Fruit fly (Drosophila melanogaster) whole organism: ENCODE results near the gene Tbc1d15-17.

Experiments
- Dll ChIP-seq: fragments of >200 bp; optimal IDR thresholded peaks from 2 replicates; lab custom pipeline; 2017
- EcR ChIP-seq, 2 experiments: fragments of >200 bp; optimal IDR thresholded peaks; 2 replicates each; lab custom pipeline; 2017; ENCODE audit warnings: missing biosample characterization in 2 of 2, missing genetic modification characterization in 2 of 2, missing genetic modification reagents in 2 of 2
- pan ChIP-seq: fragments of >200 bp; optimal IDR thresholded peaks from 2 replicates; lab custom pipeline; 2017
- psq ChIP-seq: fragments of >200 bp; optimal IDR thresholded peaks from 2 replicates; lab custom pipeline; 2017
- usp ChIP-seq: fragments of >200 bp; optimal IDR thresholded peaks from 2 replicates; lab custom pipeline; 2017; ENCODE audit warnings: missing biosample characterization, missing genetic modification characterization, mixed read lengths

DNA sequence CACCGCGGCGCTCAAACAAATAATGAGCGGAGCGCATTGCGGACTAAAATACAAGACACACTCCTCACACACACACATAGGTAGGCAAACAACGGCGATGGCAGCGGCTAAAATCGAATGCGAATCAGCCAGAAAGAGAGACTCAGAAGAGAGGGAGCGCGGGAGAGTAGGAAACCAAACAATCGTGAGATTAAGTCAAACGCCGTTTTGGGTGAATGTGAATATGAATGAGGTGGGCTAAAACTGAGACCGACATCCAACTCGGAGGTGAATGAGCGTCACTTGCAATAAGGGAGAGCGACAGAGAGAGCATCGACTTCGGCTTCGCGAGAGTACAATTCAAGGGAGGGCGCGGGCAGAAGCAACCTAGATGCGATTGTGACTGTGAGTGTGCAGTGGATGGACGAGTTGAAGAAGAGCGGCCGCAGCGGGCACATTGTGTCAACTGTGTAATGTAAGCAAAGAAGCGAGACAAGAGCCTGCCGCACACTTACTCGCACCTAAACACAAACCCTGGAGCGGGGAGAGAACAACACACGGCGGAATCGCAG, 15.0 kb downstream of the Tbc1d15-17 start:
- TF ChIP-seq psq (no peak), pan (lab: Kevin White, UChicago) (no peak), EcR (GFP tag; optimal IDR thresholded peaks at IDR 0.05; lab: Kevin White, UChicago) (peak in 1 of 2 experiments; percentile 76), usp (GFP tag; lab: Kevin White, UChicago) (no peak), Dll (lab: Kevin White, UChicago) (peak; percentile 88)
